Worm (Caenorhabditis elegans) whole organism, young adult: ENCODE measurements around the gene C44C10.3.

Experiments
- D2030.7 ChIP-seq: fragments of 200-800 bp; sonication (Bioruptor generic); IDR thresholded peaks from 2 replicates; pipeline ENCODE4 v1.3.6; 2022; ENCODE audit warnings: missing genetic modification reagents, missing genetic modification characterization, missing compliant biosample characterization
- aptf-3 ChIP-seq: fragments of 200-800 bp; sonication (Bioruptor generic); IDR thresholded peaks from 2 replicates; pipeline ENCODE4 v1.3.6; 2022; ENCODE audit warnings: missing genetic modification characterization, missing compliant biosample characterization
- bed-1 ChIP-seq: fragments of 200-800 bp; sonication (Bioruptor generic); IDR thresholded peaks from 2 replicates; pipeline ENCODE4 v1.3.6; 2022; ENCODE audit warnings: missing genetic modification reagents, missing genetic modification characterization, missing compliant biosample characterization
- pha-4 ChIP-seq: fragments of 150-350 bp; sonication (generic microtip); optimal IDR thresholded peaks from 2 replicates; lab custom pipeline; 2014; ENCODE audit warnings: missing biosample characterization, missing genetic modification reagents, missing genetic modification characterization

ce11 chrX:11661625-11662024, 40.7 kb upstream of the C44C10.3 start, which contains the start of gene sfxn-1.5:
- TF ChIP-seq bed-1 (GFP tag; lab: Robert Waterston, UW) (no peak), aptf-3 (GFP tag; lab: Robert Waterston, UW) (no peak), pha-4 (no peak), D2030.7 (GFP tag; lab: Robert Waterston, UW) (no peak)
